Worm (Caenorhabditis elegans) whole organism, L2 larva: ENCODE measurements around the gene pqn-16.

ENCODE experiments used
- ZK546.5 ChIP-seq: sonication (generic microtip); optimal IDR thresholded peaks from 2 replicates; lab custom pipeline; 2017; ENCODE audit warnings: missing biosample characterization, missing genetic modification characterization
- mdl-1 ChIP-seq, 2 experiments: fragments of 150-350 bp in 1 of 2; sonication (generic microtip) in 1 of 2; optimal IDR thresholded peaks; 2 replicates each; lab custom pipeline; 2017; ENCODE audit warnings: missing biosample characterization in 2 of 2, missing genetic modification characterization in 2 of 2
- nhr-6 ChIP-seq: fragments of 150-350 bp; optimal IDR thresholded peaks from 2 replicates; lab custom pipeline; 2014; ENCODE audit warnings: missing biosample characterization, missing genetic modification characterization

DNA sequence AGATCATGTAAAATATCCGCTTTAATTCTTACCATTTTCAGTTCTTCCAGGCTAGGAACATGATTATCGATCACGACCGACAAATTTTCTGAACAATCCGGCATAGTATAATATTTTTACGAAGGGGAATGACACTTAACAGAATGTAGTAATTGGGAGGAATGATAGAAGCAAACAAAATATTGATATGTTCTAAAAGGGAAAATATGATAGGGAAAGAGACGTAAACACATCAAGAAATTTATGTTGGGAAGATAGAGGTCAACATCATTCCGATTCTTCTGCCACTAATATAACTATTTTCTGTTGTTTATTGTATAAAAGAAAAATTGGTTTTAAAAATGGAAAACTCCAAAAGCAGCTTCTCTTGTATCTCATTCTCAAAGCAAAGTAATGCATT is 23.2 kb downstream of the pqn-16 start, which contains the start of gene C24B5.4:
- no peak for TF ChIP-seq nhr-6 (tag; lab: Kevin White, UChicago)
- TF ChIP-seq mdl-1 (tag; optimal IDR thresholded peaks at IDR 0.05; lab: Kevin White, UChicago) = no peak
- TF ChIP-seq ZK546.5 (tag; lab: Kevin White, UChicago) = no peak
